Worm (Caenorhabditis elegans) whole organism, L3 larva: ENCODE data around the gene ZK856.5.
A peak's percentile ranks its signal among the peaks of the same experiment; 100 is the strongest.

ENCODE experiments used
- R02D3.7 ChIP-seq: fragments of 150-350 bp; optimal IDR thresholded peaks from 2 replicates; lab custom pipeline; 2014; ENCODE audit warnings: missing biosample characterization, missing genetic modification characterization
- ZK546.5 ChIP-seq: sonication (generic microtip); optimal IDR thresholded peaks from 2 replicates; lab custom pipeline; 2017; ENCODE audit warnings: missing biosample characterization, missing genetic modification characterization
- ama-1 ChIP-seq: fragments of 150-350 bp; optimal IDR thresholded peaks from 2 replicates; lab custom pipeline; 2018
- ceh-16 ChIP-seq: sonication (generic microtip); optimal IDR thresholded peaks from 2 replicates; lab custom pipeline; 2017; ENCODE audit warnings: missing biosample characterization, missing genetic modification characterization
- ceh-28 ChIP-seq: fragments of 150-350 bp; optimal IDR thresholded peaks from 2 replicates; lab custom pipeline; 2014; ENCODE audit warnings: missing biosample characterization, missing genetic modification reagents, missing genetic modification characterization
- ceh-9 ChIP-seq: sonication (generic microtip); optimal IDR thresholded peaks from 2 replicates; lab custom pipeline; 2018; ENCODE audit warnings: missing biosample characterization, missing genetic modification characterization
- daf-12 ChIP-seq: fragments of 150-350 bp; optimal IDR thresholded peaks from 2 replicates; lab custom pipeline; 2014; ENCODE audit warnings: missing biosample characterization, missing genetic modification reagents, missing genetic modification characterization
- egl-27 ChIP-seq: sonication (generic microtip); optimal IDR thresholded peaks from 4 replicates; lab custom pipeline; 2017; ENCODE audit warnings: missing biosample characterization, missing genetic modification reagents, missing genetic modification characterization
- egl-5 ChIP-seq: fragments of 150-350 bp; optimal IDR thresholded peaks from 2 replicates; lab custom pipeline; 2017; ENCODE audit warnings: missing biosample characterization, missing genetic modification reagents, missing genetic modification characterization, inconsistent platforms
- elt-2 ChIP-seq: sonication (generic microtip); optimal IDR thresholded peaks from 2 replicates; lab custom pipeline; 2016; ENCODE audit warnings: missing genetic modification reagents, mild to moderate bottlenecking, missing genetic modification characterization, missing compliant biosample characterization
- elt-3 ChIP-seq, 3 experiments: fragments of 150-350 bp in 1 of 3; sonication (generic microtip) in 2 of 3; optimal IDR thresholded peaks; 2 replicates in 2 of 3; 4 replicates in 1 of 3; lab custom pipeline; 2014 to 2017; ENCODE audit warnings: missing biosample characterization in 3 of 3, missing genetic modification characterization in 3 of 3
- fkh-10 ChIP-seq: sonication (generic microtip); optimal IDR thresholded peaks from 2 replicates; lab custom pipeline; 2017; ENCODE audit warnings: missing biosample characterization, missing genetic modification reagents, missing genetic modification characterization
- fkh-2 ChIP-seq: fragments of 150-350 bp; optimal IDR thresholded peaks from 2 replicates; lab custom pipeline; 2014; ENCODE audit warnings: missing biosample characterization, missing genetic modification reagents, missing genetic modification characterization
- fos-1 ChIP-seq: fragments of 150-350 bp; optimal IDR thresholded peaks from 2 replicates; lab custom pipeline; 2014; ENCODE audit warnings: missing biosample characterization, missing genetic modification characterization
- hmg-11 ChIP-seq: sonication (generic microtip); optimal IDR thresholded peaks from 2 replicates; lab custom pipeline; 2016; ENCODE audit warnings: missing genetic modification characterization, missing compliant biosample characterization
- jun-1 ChIP-seq: fragments of 150-350 bp; optimal IDR thresholded peaks from 2 replicates; lab custom pipeline; 2014; ENCODE audit warnings: missing biosample characterization, missing genetic modification reagents, missing genetic modification characterization
- lin-15B ChIP-seq: fragments of 150-350 bp; optimal IDR thresholded peaks from 2 replicates; lab custom pipeline; 2014; ENCODE audit warnings: missing biosample characterization, missing genetic modification characterization
- lin-39 ChIP-seq: fragments of 150-350 bp; optimal IDR thresholded peaks from 2 replicates; lab custom pipeline; 2018; ENCODE audit warnings: missing biosample characterization, missing genetic modification reagents, missing genetic modification characterization
- lsy-12 ChIP-seq: sonication (generic microtip); optimal IDR thresholded peaks from 2 replicates; lab custom pipeline; 2016; ENCODE audit warnings: mild to moderate bottlenecking, missing genetic modification characterization, missing compliant biosample characterization
- mml-1 ChIP-seq: fragments of 150-350 bp; sonication (generic microtip); optimal IDR thresholded peaks from 3 replicates; lab custom pipeline; 2014; ENCODE audit warnings: missing biosample characterization, missing genetic modification characterization
- nfya-1 ChIP-seq: sonication (generic microtip); optimal IDR thresholded peaks from 2 replicates; lab custom pipeline; 2017; ENCODE audit warnings: missing genetic modification characterization, mild to moderate bottlenecking, missing compliant biosample characterization, antibody characterized with exemption, moderate library complexity; ENCODE audit not compliant: insufficient read depth
- nhr-11 ChIP-seq: fragments of 150-350 bp; optimal IDR thresholded peaks from 2 replicates; lab custom pipeline; 2014; ENCODE audit warnings: missing biosample characterization, missing genetic modification characterization
- nhr-12 ChIP-seq: fragments of 150-350 bp; optimal IDR thresholded peaks from 2 replicates; lab custom pipeline; 2014; ENCODE audit warnings: missing biosample characterization, missing genetic modification characterization
- nhr-23 ChIP-seq: fragments of 150-350 bp; optimal IDR thresholded peaks from 2 replicates; lab custom pipeline; 2014; ENCODE audit warnings: missing biosample characterization, missing genetic modification reagents, missing genetic modification characterization
- nhr-237 ChIP-seq: fragments of 150-350 bp; optimal IDR thresholded peaks from 2 replicates; lab custom pipeline; 2014; ENCODE audit warnings: missing biosample characterization, missing genetic modification characterization
- nhr-25 ChIP-seq: sonication (generic microtip); optimal IDR thresholded peaks from 2 replicates; lab custom pipeline; 2017; ENCODE audit warnings: missing biosample characterization, missing genetic modification characterization
- nhr-28 ChIP-seq: fragments of 150-350 bp; optimal IDR thresholded peaks from 2 replicates; lab custom pipeline; 2014; ENCODE audit warnings: missing biosample characterization, missing genetic modification characterization
- nhr-43 ChIP-seq: sonication (generic microtip); optimal IDR thresholded peaks from 2 replicates; lab custom pipeline; 2016; ENCODE audit warnings: mild to moderate bottlenecking, missing genetic modification characterization, missing compliant biosample characterization; ENCODE audit not compliant: poor library complexity, severe bottlenecking
- nhr-67 ChIP-seq: fragments of 150-350 bp; optimal IDR thresholded peaks from 2 replicates; lab custom pipeline; 2014; ENCODE audit warnings: missing biosample characterization, missing genetic modification characterization
- pha-4 ChIP-seq: fragments of 150-350 bp; optimal IDR thresholded peaks from 2 replicates; lab custom pipeline; 2014; ENCODE audit warnings: missing biosample characterization, missing genetic modification reagents, missing genetic modification characterization
- pqm-1 ChIP-seq: fragments of 150-350 bp; optimal IDR thresholded peaks from 2 replicates; lab custom pipeline; 2017; ENCODE audit warnings: missing biosample characterization, missing genetic modification characterization, inconsistent platforms
- skn-1 ChIP-seq: fragments of 150-350 bp; optimal IDR thresholded peaks from 2 replicates; lab custom pipeline; 2014; ENCODE audit warnings: missing biosample characterization, missing genetic modification characterization
- snpc-4 ChIP-seq: fragments of 150-350 bp; optimal IDR thresholded peaks from 2 replicates; lab custom pipeline; 2014; ENCODE audit warnings: missing biosample characterization, missing genetic modification characterization
- tbx-2 ChIP-seq: sonication (generic microtip); optimal IDR thresholded peaks from 2 replicates; lab custom pipeline; 2016; ENCODE audit warnings: mild to moderate bottlenecking, missing genetic modification characterization, missing compliant biosample characterization
- unc-39 ChIP-seq: sonication (generic microtip); optimal IDR thresholded peaks from 4 replicates; lab custom pipeline; 2017; ENCODE audit warnings: missing biosample characterization, missing genetic modification characterization
- zag-1 ChIP-seq: fragments of 150-350 bp; optimal IDR thresholded peaks from 2 replicates; lab custom pipeline; 2014; ENCODE audit warnings: missing biosample characterization, missing genetic modification characterization
- ztf-11 ChIP-seq: fragments of 150-350 bp; optimal IDR thresholded peaks from 2 replicates; lab custom pipeline; 2014; ENCODE audit warnings: missing biosample characterization, missing genetic modification characterization
- ztf-4 ChIP-seq: fragments of 150-350 bp; optimal IDR thresholded peaks from 2 replicates; lab custom pipeline; 2014; ENCODE audit warnings: missing biosample characterization, missing genetic modification characterization

ZK856.5 gene

DNA sequence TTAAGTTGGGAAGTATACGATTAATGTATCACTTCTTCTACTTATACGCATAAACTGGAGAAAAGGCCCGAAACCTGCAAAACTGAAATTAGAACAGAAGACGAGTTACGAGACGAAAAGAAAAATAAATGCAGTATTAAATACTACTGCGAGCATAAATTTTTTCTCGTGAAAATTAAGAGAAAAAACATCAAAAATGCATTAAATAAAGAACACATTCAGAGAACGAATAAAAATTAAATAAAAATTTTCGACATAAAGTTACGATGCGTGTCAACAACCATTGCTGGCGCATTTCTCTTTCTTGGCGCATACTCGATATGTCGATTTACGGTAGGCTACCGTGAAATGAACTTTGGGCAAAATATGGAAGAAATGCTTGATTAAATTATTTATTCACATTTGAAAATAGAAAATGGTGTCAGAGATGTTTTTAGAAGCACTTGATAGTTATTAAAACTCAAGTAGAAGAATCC, 15.0 kb upstream of the ZK856.5 start, which contains the start of the genes ZK856.19 and ZK856.11:
Gene ZK856.19 (minus strand): TSS at position 51 of the 476 bp plus-strand sequence.
Gene ZK856.11 (minus strand): TSS at position 76 of the 476 bp plus-strand sequence.
- peak; percentile 68 for TF ChIP-seq nhr-23 (tag; lab: Kevin White, UChicago)
- TF ChIP-seq lsy-12 (tag; lab: Kevin White, UChicago): peak; percentile 68
- no peak for TF ChIP-seq nhr-11
- TF ChIP-seq elt-2: peak; percentile 43
- no peak for TF ChIP-seq daf-12 (tag; lab: Kevin White, UChicago)
- peak; percentile 59 for TF ChIP-seq nhr-43
- TF ChIP-seq nfya-1 (tag; lab: Kevin White, UChicago): peak; percentile 61
- peak; percentile 33 for TF ChIP-seq ceh-28 (tag; lab: Kevin White, UChicago)
- TF ChIP-seq pqm-1 (tag; lab: Kevin White, UChicago): peak; percentile 30
- TF ChIP-seq tbx-2: peak; percentile 29
- TF ChIP-seq nhr-237 (tag; lab: Kevin White, UChicago): no peak
- TF ChIP-seq hmg-11: peak; percentile 28
- no peak for TF ChIP-seq fos-1 (tag; lab: Kevin White, UChicago)
- peak; percentile 60 for TF ChIP-seq snpc-4
- no peak for TF ChIP-seq unc-39 (tag; lab: Kevin White, UChicago)
- TF ChIP-seq lin-15B (tag; lab: Kevin White, UChicago): peak; percentile 92
- peak; percentile 28 for TF ChIP-seq fkh-10 (GFP tag; lab: Kevin White, UChicago)
- TF ChIP-seq ztf-4 (tag; lab: Kevin White, UChicago): no peak
- TF ChIP-seq pha-4 (tag; lab: Kevin White, UChicago): peak; percentile 88
- TF ChIP-seq R02D3.7 (tag; lab: Kevin White, UChicago): peak; percentile 86
- no peak for TF ChIP-seq fkh-2 (tag; lab: Kevin White, UChicago)
- peak; percentile 39 for TF ChIP-seq jun-1
- TF ChIP-seq nhr-28: no peak

ce11 chrV:10203435-10204009, 13.6 kb upstream of the ZK856.5 start, which contains the start of gene chpf-1:
TSS of gene chpf-1 (minus strand) at chrV:10203485.
- TF ChIP-seq jun-1: no peak
- TF ChIP-seq nhr-23 (tag; lab: Kevin White, UChicago): peak; percentile 42
- no peak for TF ChIP-seq nhr-67 (tag; lab: Kevin White, UChicago)
- no peak for TF ChIP-seq ZK546.5 (tag; lab: Kevin White, UChicago)
- TF ChIP-seq nhr-237 (tag; lab: Kevin White, UChicago): no peak
- no peak for TF ChIP-seq hmg-11
- TF ChIP-seq zag-1: no peak
- no peak for TF ChIP-seq tbx-2
- no peak for TF ChIP-seq ceh-16 (tag; lab: Kevin White, UChicago)
- no peak for TF ChIP-seq lin-39 (tag; lab: Kevin White, UChicago)
- TF ChIP-seq nhr-11: no peak
- TF ChIP-seq ceh-9 (tag; lab: Kevin White, UChicago): no peak
- TF ChIP-seq egl-5 (tag; lab: Kevin White, UChicago): no peak
- no peak for TF ChIP-seq egl-27 (tag; lab: Kevin White, UChicago)
- no peak for TF ChIP-seq ama-1 (lab: Kevin White, UChicago)
- TF ChIP-seq nhr-43: peak; percentile 34
- TF ChIP-seq snpc-4: peak; percentile 41
- TF ChIP-seq ztf-11: no peak
- no peak for TF ChIP-seq daf-12 (tag; lab: Kevin White, UChicago)
- no peak for TF ChIP-seq ztf-4 (tag; lab: Kevin White, UChicago)
- no peak for TF ChIP-seq mml-1 (tag; lab: Kevin White, UChicago)
- TF ChIP-seq skn-1: no peak
- peak; percentile 91 for TF ChIP-seq pqm-1 (tag; lab: Kevin White, UChicago)
- TF ChIP-seq R02D3.7 (tag; lab: Kevin White, UChicago): no peak
- no peak for TF ChIP-seq nhr-25 (tag; lab: Kevin White, UChicago)
- no peak for TF ChIP-seq unc-39 (tag; lab: Kevin White, UChicago)
- no peak for TF ChIP-seq lsy-12 (tag; lab: Kevin White, UChicago)
- TF ChIP-seq elt-3 (tag; optimal IDR thresholded peaks at IDR 0.05; lab: Kevin White, UChicago): peak in 1 of 3 experiments; percentile 14
- no peak for TF ChIP-seq nhr-12 (tag; lab: Kevin White, UChicago)
- peak; percentile 77 for TF ChIP-seq elt-2
- peak; percentile 86 for TF ChIP-seq ceh-28 (tag; lab: Kevin White, UChicago)
- TF ChIP-seq pha-4 (tag; lab: Kevin White, UChicago): no peak

DNA sequence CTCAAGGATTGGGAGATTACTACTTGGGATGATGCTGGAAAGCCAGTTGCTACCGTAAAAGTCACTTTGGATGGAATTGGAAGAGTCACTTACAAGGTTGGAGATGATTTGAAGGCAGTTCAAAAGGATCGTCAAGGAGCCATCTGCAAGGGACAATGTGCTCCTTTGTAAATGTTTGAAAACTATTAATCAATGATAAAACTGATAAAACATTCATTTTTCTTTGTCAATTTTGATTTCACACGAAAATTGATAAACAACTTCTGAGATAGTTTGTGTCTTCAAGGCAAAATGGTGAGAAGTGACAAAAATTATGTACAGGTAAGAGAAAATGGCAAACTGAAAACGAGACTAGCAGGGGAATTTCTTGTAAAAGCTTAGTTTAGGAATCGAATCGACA, 12.4 kb upstream of the ZK856.5 start:
- TF ChIP-seq elt-2 (peak; percentile 4), nhr-237 (tag; lab: Kevin White, UChicago) (no peak), ama-1 (lab: Kevin White, UChicago) (peak; percentile 18)
